Fruit fly (Drosophila melanogaster) whole organism, embryonic: ENCODE measurements around the gene CG6409.

Experiments used
- Atf-2 ChIP-seq: fragments of 200-800 bp; sonication (Bioruptor generic); optimal IDR thresholded peaks from 2 replicates; lab custom pipeline; 2016; ENCODE audit warnings: missing biosample characterization, missing genetic modification characterization
- CG10462 ChIP-seq: fragments of 200-800 bp; sonication (Bioruptor generic); optimal IDR thresholded peaks from 2 replicates; lab custom pipeline; 2016; ENCODE audit warnings: missing biosample characterization, missing genetic modification characterization
- CG10565 ChIP-seq: fragments of 200-800 bp; sonication (Bioruptor generic); optimal IDR thresholded peaks from 3 replicates; lab custom pipeline; 2016; ENCODE audit warnings: missing biosample characterization, mild to moderate bottlenecking, missing genetic modification characterization
- CG11456 ChIP-seq: fragments of 200-800 bp; sonication (Bioruptor generic); IDR thresholded peaks from 3 replicates; pipeline ENCODE4 v1.3.6; 2022; ENCODE audit warnings: missing biosample characterization, missing genetic modification characterization
- CG11504 ChIP-seq: fragments of 200-800 bp; sonication (Bioruptor generic); optimal IDR thresholded peaks from 3 replicates; lab custom pipeline; 2019; ENCODE audit warnings: missing biosample characterization, mild to moderate bottlenecking, missing genetic modification characterization, moderate library complexity
- CG11560 ChIP-seq: fragments of 200-800 bp; sonication (Bioruptor generic); IDR thresholded peaks from 3 replicates; pipeline ENCODE4 v1.3.6; 2022; ENCODE audit warnings: missing biosample characterization, missing genetic modification characterization
- CG12104 ChIP-seq: fragments of 200-800 bp; sonication (Bioruptor generic); optimal IDR thresholded peaks from 3 replicates; lab custom pipeline; 2016; ENCODE audit warnings: missing biosample characterization, missing genetic modification characterization
- CG1233 ChIP-seq: fragments of 200-800 bp; sonication (Bioruptor generic); optimal IDR thresholded peaks from 4 replicates; lab custom pipeline; 2018; ENCODE audit warnings: missing biosample characterization, mild to moderate bottlenecking, missing genetic modification characterization
- CG13624 ChIP-seq: fragments of 200-800 bp; sonication (Bioruptor generic); optimal IDR thresholded peaks from 2 replicates; lab custom pipeline; 2016; ENCODE audit warnings: missing biosample characterization, missing genetic modification characterization
- CG13894 ChIP-seq: fragments of 200-800 bp; sonication (Bioruptor generic); optimal IDR thresholded peaks from 3 replicates; lab custom pipeline; 2018; ENCODE audit warnings: missing biosample characterization, mild to moderate bottlenecking, missing genetic modification characterization, moderate library complexity
- CG14441 ChIP-seq: fragments of 200-800 bp; sonication (Bioruptor generic); IDR thresholded peaks from 2 replicates; pipeline ENCODE4 v1.3.6; 2022; ENCODE audit warnings: missing biosample characterization, missing genetic modification characterization
- CG1832 ChIP-seq: fragments of 200-800 bp; sonication (Bioruptor generic); optimal IDR thresholded peaks from 2 replicates; lab custom pipeline; 2017; ENCODE audit warnings: missing biosample characterization, mild to moderate bottlenecking, missing genetic modification characterization, inconsistent platforms
- CG18476 ChIP-seq: fragments of 200-800 bp; sonication (Bioruptor generic); optimal IDR thresholded peaks from 2 replicates; lab custom pipeline; 2016; ENCODE audit warnings: missing biosample characterization, mild to moderate bottlenecking, missing genetic modification characterization
- CG2199 ChIP-seq: fragments of 200-800 bp; sonication (Bioruptor generic); IDR thresholded peaks from 3 replicates; pipeline ENCODE4 v1.3.6; 2022; ENCODE audit warnings: missing biosample characterization, missing genetic modification characterization
- CG32772 ChIP-seq: fragments of 200-800 bp; sonication (Bioruptor generic); IDR thresholded peaks from 2 replicates; pipeline ENCODE4 v1.3.6; 2022; ENCODE audit warnings: missing biosample characterization, missing genetic modification characterization
- CG34224 ChIP-seq: fragments of 200-800 bp; sonication (Bioruptor generic); IDR thresholded peaks from 3 replicates; pipeline ENCODE4 v1.3.6; 2022; ENCODE audit warnings: missing biosample characterization, missing genetic modification characterization; ENCODE audit not compliant: partially characterized antibody
- CG34376 ChIP-seq: fragments of 200-800 bp; sonication (Bioruptor generic); optimal IDR thresholded peaks from 2 replicates; lab custom pipeline; 2018; ENCODE audit warnings: missing biosample characterization, mild to moderate bottlenecking, missing genetic modification characterization
- CG3838 ChIP-seq: fragments of 200-800 bp; sonication (Bioruptor generic); optimal IDR thresholded peaks from 3 replicates; lab custom pipeline; 2016; ENCODE audit warnings: missing biosample characterization, missing genetic modification characterization
- CG4424 ChIP-seq: fragments of 200-800 bp; sonication (Bioruptor generic); optimal IDR thresholded peaks from 3 replicates; lab custom pipeline; 2016; ENCODE audit warnings: missing biosample characterization, missing genetic modification characterization
- CG4730 ChIP-seq: fragments of 200-800 bp; sonication (Bioruptor generic); IDR thresholded peaks from 2 replicates; pipeline ENCODE4 v1.3.6; 2022; ENCODE audit warnings: missing biosample characterization, missing genetic modification characterization
- CG6765 ChIP-seq: fragments of 200-800 bp; sonication (Bioruptor generic); optimal IDR thresholded peaks from 3 replicates; lab custom pipeline; 2017; ENCODE audit warnings: missing biosample characterization, mild to moderate bottlenecking, missing genetic modification characterization
- CG7372 ChIP-seq: fragments of 200-800 bp; sonication (Bioruptor generic); IDR thresholded peaks from 2 replicates; pipeline ENCODE4 v1.3.6; 2022; ENCODE audit warnings: missing biosample characterization, missing genetic modification characterization
- CG7745 ChIP-seq: fragments of 200-800 bp; sonication (Bioruptor generic); optimal IDR thresholded peaks from 2 replicates; lab custom pipeline; 2018; ENCODE audit warnings: missing biosample characterization, mild to moderate bottlenecking, missing genetic modification characterization, moderate library complexity
- CG7839 ChIP-seq: fragments of 200-800 bp; sonication (Bioruptor generic); optimal IDR thresholded peaks from 3 replicates; lab custom pipeline; 2018; ENCODE audit warnings: missing biosample characterization, mild to moderate bottlenecking, missing genetic modification characterization, moderate library complexity
- CG9609 ChIP-seq: fragments of 200-800 bp; sonication (Bioruptor generic); optimal IDR thresholded peaks from 3 replicates; lab custom pipeline; 2016; ENCODE audit warnings: missing biosample characterization, missing genetic modification characterization
- CG9727 ChIP-seq: fragments of 200-800 bp; sonication (Bioruptor generic); optimal IDR thresholded peaks from 3 replicates; lab custom pipeline; 2017; ENCODE audit warnings: missing biosample characterization, mild to moderate bottlenecking, missing genetic modification characterization
- CHES-1-like ChIP-seq: fragments of 200-800 bp; sonication (Bioruptor generic); optimal IDR thresholded peaks from 2 replicates; lab custom pipeline; 2016; ENCODE audit warnings: missing biosample characterization, missing genetic modification characterization
- Chrac-16 ChIP-seq: fragments of 200-800 bp; sonication (Bioruptor generic); optimal IDR thresholded peaks from 3 replicates; lab custom pipeline; 2016; ENCODE audit warnings: missing biosample characterization, missing genetic modification characterization
- Dfd ChIP-seq, 2 experiments: fragments of >200 bp; optimal IDR thresholded peaks; 2 replicates each; lab custom pipeline; 2017; ENCODE audit warnings: missing biosample characterization in 2 of 2, missing genetic modification characterization in 2 of 2
- Lim3 ChIP-seq: fragments of 200-800 bp; sonication (Bioruptor generic); IDR thresholded peaks from 2 replicates; pipeline ENCODE4 v1.3.6; 2022; ENCODE audit warnings: missing biosample characterization, missing genetic modification characterization
- Lpt ChIP-seq: fragments of >200 bp; optimal IDR thresholded peaks from 2 replicates; lab custom pipeline; 2018; ENCODE audit warnings: missing biosample characterization, missing genetic modification characterization
- NfI ChIP-seq: fragments of 200-800 bp; sonication (Bioruptor generic); optimal IDR thresholded peaks from 3 replicates; lab custom pipeline; 2018; ENCODE audit warnings: missing biosample characterization, mild to moderate bottlenecking, missing genetic modification characterization, moderate library complexity
- amos ChIP-seq: fragments of 200-800 bp; sonication (Bioruptor generic); IDR thresholded peaks from 2 replicates; pipeline ENCODE4 v1.3.6; 2022; ENCODE audit warnings: missing biosample characterization, missing genetic modification characterization; ENCODE audit not compliant: partially characterized antibody
- ase ChIP-seq: fragments of 200-800 bp; sonication (Bioruptor generic); IDR thresholded peaks from 3 replicates; pipeline ENCODE4 v1.3.6; 2022; ENCODE audit warnings: missing biosample characterization, missing genetic modification characterization
- cato ChIP-seq: fragments of 200-800 bp; sonication (Bioruptor generic); optimal IDR thresholded peaks from 2 replicates; lab custom pipeline; 2016; ENCODE audit warnings: missing biosample characterization, missing genetic modification characterization, borderline replicate concordance
- dimm ChIP-seq: fragments of 200-800 bp; sonication (Bioruptor generic); IDR thresholded peaks from 2 replicates; pipeline ENCODE4 v1.3.6; 2022; ENCODE audit warnings: missing biosample characterization, missing genetic modification characterization
- fu2 ChIP-seq: fragments of 200-800 bp; sonication (Bioruptor generic); optimal IDR thresholded peaks from 2 replicates; lab custom pipeline; 2016; ENCODE audit warnings: missing biosample characterization, missing genetic modification characterization
- jing ChIP-seq: fragments of 200-800 bp; sonication (Bioruptor generic); optimal IDR thresholded peaks from 2 replicates; lab custom pipeline; 2018; ENCODE audit warnings: missing biosample characterization, mild to moderate bottlenecking, missing genetic modification characterization
- luna ChIP-seq: fragments of 200-800 bp; sonication (Bioruptor generic); optimal IDR thresholded peaks from 2 replicates; lab custom pipeline; 2016; ENCODE audit warnings: missing biosample characterization, missing genetic modification characterization
- phol ChIP-seq: fragments of 200-800 bp; sonication (Bioruptor generic); optimal IDR thresholded peaks from 3 replicates; lab custom pipeline; 2018; ENCODE audit warnings: missing biosample characterization, mild to moderate bottlenecking, missing genetic modification characterization, moderate library complexity
- pum ChIP-seq: fragments of 200-800 bp; sonication (Bioruptor generic); optimal IDR thresholded peaks from 2 replicates; lab custom pipeline; 2016; ENCODE audit warnings: missing biosample characterization, missing genetic modification characterization
- rib ChIP-seq: fragments of 200-800 bp; sonication (Bioruptor generic); IDR thresholded peaks from 2 replicates; pipeline ENCODE4 v1.3.6; 2022; ENCODE audit warnings: missing biosample characterization, missing genetic modification characterization
- sc ChIP-seq, 3 experiments: fragments of >200 bp in 2 of 3; fragments of 200-800 bp in 1 of 3; sonication (Bioruptor generic) in 1 of 3; optimal IDR thresholded peaks; 2 replicates in 2 of 3; 3 replicates in 1 of 3; lab custom pipeline; 2017; ENCODE audit warnings: mild to moderate bottlenecking in 1 of 3, missing biosample characterization in 1 of 3, missing genetic modification characterization in 1 of 3, missing genetic modification reagents in 1 of 3
- slou ChIP-seq: fragments of 200-800 bp; sonication (Bioruptor generic); optimal IDR thresholded peaks from 3 replicates; lab custom pipeline; 2016; ENCODE audit warnings: missing biosample characterization, missing genetic modification characterization
- sna ChIP-seq: fragments of 200-800 bp; sonication (Bioruptor generic); IDR thresholded peaks from 2 replicates; pipeline ENCODE4 v1.3.6; 2022; ENCODE audit warnings: missing biosample characterization, missing genetic modification characterization; ENCODE audit not compliant: partially characterized antibody
- tio ChIP-seq: fragments of 200-800 bp; sonication (Bioruptor generic); optimal IDR thresholded peaks from 2 replicates; lab custom pipeline; 2017; ENCODE audit warnings: missing biosample characterization, missing genetic modification characterization, inconsistent platforms
- twi ChIP-seq: fragments of 200-800 bp; optimal IDR thresholded peaks from 2 replicates; lab custom pipeline; 2019; ENCODE audit warnings: missing biosample characterization, mild to moderate bottlenecking, missing genetic modification characterization, moderate library complexity
- usp ChIP-seq: fragments of >200 bp; optimal IDR thresholded peaks from 2 replicates; lab custom pipeline; 2017; ENCODE audit warnings: missing biosample characterization, missing genetic modification characterization
- vfl ChIP-seq: fragments of 200-800 bp; sonication (Bioruptor generic); optimal IDR thresholded peaks from 2 replicates; lab custom pipeline; 2016; ENCODE audit warnings: missing biosample characterization, missing genetic modification characterization
- vvl ChIP-seq: fragments of 200-800 bp; sonication (Bioruptor generic); IDR thresholded peaks from 2 replicates; pipeline ENCODE4 v1.3.6; 2022; ENCODE audit warnings: missing biosample characterization, missing genetic modification characterization
- wek ChIP-seq: fragments of 200-800 bp; sonication (Bioruptor generic); optimal IDR thresholded peaks from 3 replicates; lab custom pipeline; 2018; ENCODE audit warnings: missing biosample characterization, mild to moderate bottlenecking, missing genetic modification characterization, moderate library complexity

The CG6409 gene

DNA sequence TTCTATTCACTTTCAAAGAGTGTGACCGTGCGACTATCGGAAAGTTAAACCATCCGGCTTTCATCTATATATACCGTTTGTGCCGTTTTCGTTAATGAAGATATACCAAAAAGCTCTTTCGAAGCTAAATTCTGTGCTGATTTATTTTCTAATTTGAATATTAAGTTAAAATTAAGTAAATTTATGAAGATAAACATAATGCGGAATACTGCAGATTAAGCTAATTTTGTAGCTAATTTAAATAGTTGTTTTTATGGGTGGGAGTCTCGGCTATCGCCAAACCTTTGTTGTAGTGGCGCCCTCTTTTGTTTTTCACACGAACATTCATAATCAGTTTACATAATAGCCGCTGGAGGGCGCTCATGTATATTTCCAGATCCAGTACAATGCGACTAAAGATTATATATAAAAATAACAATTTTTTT lies 16.9 kb upstream of the CG6409 start, which contains the start of gene Aps (continued):
- TF ChIP-seq Atf-2 (GFP tag; lab: Kevin White, UChicago) (peak; percentile 36), phol (tag; lab: Kevin White, UChicago) (peak; percentile 40), CG13894 (tag; lab: Kevin White, UChicago) (no peak), CHES-1-like (GFP tag; lab: Kevin White, UChicago) (no peak), CG14441 (GFP tag; lab: Robert Waterston, UW) (peak; percentile 38; the same call in 1 of the 2 replicates), tio (GFP tag; lab: Kevin White, UChicago) (peak; percentile 32), CG4730 (peak; percentile 53), rib (GFP tag; lab: Robert Waterston, UW) (no peak), CG34224 (GFP tag; lab: Robert Waterston, UW) (no peak), slou (GFP tag; lab: Kevin White, UChicago) (no peak), CG1832 (no peak), fu2 (GFP tag; lab: Kevin White, UChicago) (no peak), vfl (GFP tag; lab: Kevin White, UChicago) (no peak), Lpt (no peak), CG6765 (GFP tag; lab: Kevin White, UChicago) (no peak), jing (GFP tag; lab: Kevin White, UChicago) (no peak), pum (peak; percentile 2), CG11504 (tag; lab: Kevin White, UChicago) (peak; percentile 64), ase (peak; percentile 64; the same call in 2 of the 3 replicates), Lim3 (GFP tag; lab: Robert Waterston, UW) (no peak), CG13624 (GFP tag; lab: Kevin White, UChicago) (peak; percentile 23), CG34376 (no peak), CG4424 (GFP tag; lab: Kevin White, UChicago) (peak; percentile 19), CG1233 (GFP tag; lab: Kevin White, UChicago) (peak; percentile 2), CG2199 (GFP tag; lab: Robert Waterston, UW) (peak; percentile 47; the same call in 1 of the 3 replicates), luna (GFP tag; lab: Kevin White, UChicago) (no peak), vvl (GFP tag; lab: Robert Waterston, UW) (peak; percentile 74), CG10462 (GFP tag; lab: Kevin White, UChicago) (no peak), CG18476 (GFP tag; lab: Kevin White, UChicago) (peak; percentile 16), CG11560 (tag; lab: Robert Waterston, UW) (no peak), CG32772 (0 out of 2 replicates have a peak, but pooled peaks have one; percentile 23), wek (no peak), sc (optimal IDR thresholded peaks at IDR 0.05; lab: Kevin White, UChicago) (no peak), sc (GFP tag; optimal IDR thresholded peaks at IDR 0.05; lab: Kevin White, UChicago) (no peak), CG10565 (GFP tag; lab: Kevin White, UChicago) (no peak), CG9609 (GFP tag; lab: Kevin White, UChicago) (peak; percentile 12), sna (GFP tag; lab: Robert Waterston, UW) (no peak), NfI (GFP tag; lab: Kevin White, UChicago) (peak; percentile 66), Chrac-16 (GFP tag; lab: Kevin White, UChicago) (peak; percentile 65), CG3838 (GFP tag; lab: Kevin White, UChicago) (no peak), CG7839 (peak; percentile 49), CG7745 (tag; lab: Kevin White, UChicago) (no peak), cato (GFP tag; lab: Kevin White, UChicago) (no peak), usp (GFP tag; lab: Kevin White, UChicago) (no peak), CG11456 (GFP tag; lab: Robert Waterston, UW) (peak; percentile 91), twi (peak; percentile 21), CG9727 (no peak), CG7372 (GFP tag; lab: Robert Waterston, UW) (peak; percentile 31; the same call in 1 of the 2 replicates), dimm (GFP tag; lab: Robert Waterston, UW) (no peak), CG12104 (no peak), Dfd (GFP tag; optimal IDR thresholded peaks at IDR 0.05; lab: Kevin White, UChicago) (no peak), amos (GFP tag; lab: Robert Waterston, UW) (no peak)
